Worm (Caenorhabditis elegans) whole organism, young adult: ENCODE data around the gene F40G9.17.

Experiments used
- B0019.2 ChIP-seq: fragments of 200-800 bp; sonication (Bioruptor generic); conservative IDR thresholded peaks from 2 replicates; pipeline ENCODE4 v1.3.6; 2022; ENCODE audit warnings: missing genetic modification reagents, missing genetic modification characterization, missing compliant biosample characterization
- C17E4.6 ChIP-seq: fragments of 200-800 bp; sonication (Bioruptor generic); IDR thresholded peaks from 2 replicates; pipeline ENCODE4 v1.3.6; 2022; ENCODE audit warnings: missing genetic modification reagents, missing genetic modification characterization, missing compliant biosample characterization
- F10E7.11 ChIP-seq: sonication (generic microtip); optimal IDR thresholded peaks from 2 replicates; lab custom pipeline; 2017; ENCODE audit warnings: mild to moderate bottlenecking, missing genetic modification characterization, moderate library complexity, missing compliant biosample characterization
- F22D6.2 ChIP-seq: sonication (generic microtip); optimal IDR thresholded peaks from 2 replicates; lab custom pipeline; 2016; ENCODE audit warnings: mild to moderate bottlenecking, missing genetic modification characterization, missing compliant biosample characterization
- F37B4.10 ChIP-seq: fragments of 200-800 bp; sonication (Bioruptor generic); IDR thresholded peaks from 2 replicates; pipeline ENCODE4 v1.3.6; 2022; ENCODE audit warnings: missing genetic modification characterization, missing compliant biosample characterization
- F49E8.2 ChIP-seq: sonication (generic microtip); optimal IDR thresholded peaks from 3 replicates; lab custom pipeline; 2017; ENCODE audit warnings: missing genetic modification characterization, mild to moderate bottlenecking, missing compliant biosample characterization, antibody characterized with exemption, moderate library complexity; ENCODE audit not compliant: insufficient read depth
- Y53G8AR.9 ChIP-seq: fragments of 200-800 bp; sonication (Bioruptor generic); conservative IDR thresholded peaks from 2 replicates; pipeline ENCODE4 v1.3.6; 2022; ENCODE audit warnings: missing genetic modification reagents, missing genetic modification characterization, missing compliant biosample characterization
- Y56A3A.18 ChIP-seq: fragments of 200-800 bp; sonication (Bioruptor generic); IDR thresholded peaks from 2 replicates; pipeline ENCODE4 v1.3.6; 2022; ENCODE audit warnings: missing genetic modification reagents, missing genetic modification characterization, missing compliant biosample characterization
- Y67H2A.10 ChIP-seq: fragments of 200-800 bp; sonication (Bioruptor generic); conservative IDR thresholded peaks from 2 replicates; pipeline ENCODE4 v1.3.6; 2022; ENCODE audit warnings: missing genetic modification reagents, missing genetic modification characterization, missing compliant biosample characterization
- ZK185.1 ChIP-seq: sonication (generic microtip); optimal IDR thresholded peaks from 2 replicates; lab custom pipeline; 2016; ENCODE audit warnings: mild to moderate bottlenecking, missing genetic modification characterization, missing compliant biosample characterization; ENCODE audit not compliant: poor library complexity, severe bottlenecking
- aptf-2 ChIP-seq: fragments of 200-800 bp; sonication (Bioruptor generic); conservative IDR thresholded peaks from 2 replicates; pipeline ENCODE4 v1.3.6; 2022; ENCODE audit warnings: missing genetic modification reagents, missing genetic modification characterization, missing compliant biosample characterization
- attf-5 ChIP-seq: fragments of 200-800 bp; sonication (Bioruptor generic); optimal IDR thresholded peaks from 2 replicates; lab custom pipeline; 2018; ENCODE audit warnings: mild to moderate bottlenecking, missing genetic modification characterization, missing compliant biosample characterization
- attf-6 ChIP-seq: fragments of 200-800 bp; sonication (Bioruptor generic); IDR thresholded peaks from 2 replicates; pipeline ENCODE4 v1.3.6; 2022; ENCODE audit warnings: missing genetic modification reagents, missing genetic modification characterization, missing compliant biosample characterization
- bed-2 ChIP-seq: fragments of 200-800 bp; sonication (Bioruptor generic); IDR thresholded peaks from 2 replicates; pipeline ENCODE4 v1.3.6; 2022; ENCODE audit warnings: missing genetic modification reagents, missing genetic modification characterization, missing compliant biosample characterization
- cebp-2 ChIP-seq: fragments of 200-800 bp; sonication (Bioruptor generic); IDR thresholded peaks from 2 replicates; pipeline ENCODE4 v1.3.6; 2022; ENCODE audit warnings: missing genetic modification characterization, missing compliant biosample characterization
- ceh-79 ChIP-seq: sonication (generic microtip); optimal IDR thresholded peaks from 2 replicates; lab custom pipeline; 2017; ENCODE audit warnings: mild to moderate bottlenecking, missing genetic modification characterization, missing compliant biosample characterization
- dpl-1 ChIP-seq: fragments of 150-350 bp; optimal IDR thresholded peaks from 2 replicates; lab custom pipeline; 2014; ENCODE audit warnings: missing biosample characterization, missing genetic modification reagents, missing genetic modification characterization
- ekl-4 ChIP-seq: fragments of 200-800 bp; sonication (Bioruptor generic); IDR thresholded peaks from 2 replicates; pipeline ENCODE4 v1.3.6; 2022; ENCODE audit warnings: missing genetic modification reagents, missing genetic modification characterization, missing compliant biosample characterization
- fkh-3 ChIP-seq: sonication (generic microtip); optimal IDR thresholded peaks from 2 replicates; lab custom pipeline; 2016; ENCODE audit warnings: mild to moderate bottlenecking, missing genetic modification characterization, missing compliant biosample characterization
- hsf-1 ChIP-seq: fragments of 200-800 bp; sonication (Bioruptor generic); IDR thresholded peaks from 2 replicates; pipeline ENCODE4 v1.3.6; 2022; ENCODE audit warnings: missing genetic modification reagents, missing genetic modification characterization, missing compliant biosample characterization
- let-526 ChIP-seq: fragments of 200-800 bp; sonication (Bioruptor generic); IDR thresholded peaks from 2 replicates; pipeline ENCODE4 v1.3.6; 2022; ENCODE audit warnings: missing genetic modification reagents, missing genetic modification characterization, missing compliant biosample characterization
- lin-40 ChIP-seq: sonication (generic microtip); optimal IDR thresholded peaks from 2 replicates; lab custom pipeline; 2016; ENCODE audit warnings: missing genetic modification characterization, mild to moderate bottlenecking, missing compliant biosample characterization, missing genotype, missing genetic modification reagents
- lsl-1 ChIP-seq: fragments of 200-800 bp; sonication (Bioruptor generic); optimal IDR thresholded peaks from 2 replicates; lab custom pipeline; 2018; ENCODE audit warnings: mild to moderate bottlenecking, missing genetic modification characterization, moderate library complexity, missing compliant biosample characterization
- lsy-27 ChIP-seq: sonication (generic microtip); optimal IDR thresholded peaks from 2 replicates; lab custom pipeline; 2017; ENCODE audit warnings: missing genetic modification characterization, mild to moderate bottlenecking, missing compliant biosample characterization, antibody characterized with exemption, missing genotype, borderline replicate concordance; ENCODE audit not compliant: insufficient read depth
- madf-10 ChIP-seq: sonication (generic microtip); optimal IDR thresholded peaks from 2 replicates; lab custom pipeline; 2016; ENCODE audit warnings: mild to moderate bottlenecking, missing genetic modification characterization, missing compliant biosample characterization
- madf-3 ChIP-seq: fragments of 200-800 bp; sonication (Bioruptor generic); IDR thresholded peaks from 2 replicates; pipeline ENCODE4 v1.3.6; 2022; ENCODE audit warnings: missing genetic modification reagents, missing genetic modification characterization, missing compliant biosample characterization
- nhr-27 ChIP-seq: fragments of 200-800 bp; sonication (Bioruptor generic); optimal IDR thresholded peaks from 2 replicates; lab custom pipeline; 2018; ENCODE audit warnings: mild to moderate bottlenecking, missing genetic modification characterization, moderate library complexity, missing compliant biosample characterization
- pbrm-1 ChIP-seq: fragments of 200-800 bp; sonication (Bioruptor generic); IDR thresholded peaks from 2 replicates; pipeline ENCODE4 v1.3.6; 2022; ENCODE audit warnings: missing genetic modification reagents, missing genetic modification characterization, missing compliant biosample characterization
- repo-1 ChIP-seq: sonication (generic microtip); optimal IDR thresholded peaks from 2 replicates; lab custom pipeline; 2017; ENCODE audit warnings: mild to moderate bottlenecking, missing genetic modification characterization, missing compliant biosample characterization
- sea-2 ChIP-seq: fragments of 200-800 bp; sonication (Bioruptor generic); IDR thresholded peaks from 2 replicates; pipeline ENCODE4 v1.3.6; 2022; ENCODE audit warnings: missing genetic modification characterization, missing compliant biosample characterization
- snpc-1.1 ChIP-seq: sonication (generic microtip); optimal IDR thresholded peaks from 2 replicates; lab custom pipeline; 2017; ENCODE audit warnings: missing genetic modification characterization, mild to moderate bottlenecking, missing compliant biosample characterization, antibody characterized with exemption, moderate library complexity, missing genotype, missing genetic modification reagents; ENCODE audit not compliant: insufficient read depth
- snpc-3.4 ChIP-seq: sonication (generic microtip); optimal IDR thresholded peaks from 2 replicates; lab custom pipeline; 2017; ENCODE audit warnings: missing genetic modification characterization, mild to moderate bottlenecking, missing compliant biosample characterization, antibody characterized with exemption, moderate library complexity, missing genotype, missing genetic modification reagents
- tbx-9 ChIP-seq: sonication (generic microtip); optimal IDR thresholded peaks from 2 replicates; lab custom pipeline; 2016; ENCODE audit warnings: borderline replicate concordance, missing genetic modification characterization, inconsistent platforms, missing compliant biosample characterization
- xnd-1 ChIP-seq: sonication (generic microtip); optimal IDR thresholded peaks from 2 replicates; lab custom pipeline; 2016; ENCODE audit warnings: missing genotype, missing genetic modification reagents, missing genetic modification characterization, missing compliant biosample characterization
- zim-3 ChIP-seq: sonication (generic microtip); optimal IDR thresholded peaks from 2 replicates; lab custom pipeline; 2017; ENCODE audit warnings: mild to moderate bottlenecking, missing genetic modification characterization, moderate library complexity, missing compliant biosample characterization
- ztf-26 ChIP-seq: sonication (generic microtip); optimal IDR thresholded peaks from 2 replicates; lab custom pipeline; 2017; ENCODE audit warnings: missing genetic modification characterization, missing compliant biosample characterization
- ztf-3 ChIP-seq: fragments of 200-800 bp; sonication (Bioruptor generic); optimal IDR thresholded peaks from 2 replicates; lab custom pipeline; 2018; ENCODE audit warnings: mild to moderate bottlenecking, missing genetic modification characterization, missing compliant biosample characterization
- ztf-6 ChIP-seq: fragments of 200-800 bp; sonication (Bioruptor generic); IDR thresholded peaks from 2 replicates; pipeline ENCODE4 v1.3.6; 2022; ENCODE audit warnings: missing genetic modification reagents, missing genetic modification characterization, missing compliant biosample characterization

Gene F40G9.17

DNA sequence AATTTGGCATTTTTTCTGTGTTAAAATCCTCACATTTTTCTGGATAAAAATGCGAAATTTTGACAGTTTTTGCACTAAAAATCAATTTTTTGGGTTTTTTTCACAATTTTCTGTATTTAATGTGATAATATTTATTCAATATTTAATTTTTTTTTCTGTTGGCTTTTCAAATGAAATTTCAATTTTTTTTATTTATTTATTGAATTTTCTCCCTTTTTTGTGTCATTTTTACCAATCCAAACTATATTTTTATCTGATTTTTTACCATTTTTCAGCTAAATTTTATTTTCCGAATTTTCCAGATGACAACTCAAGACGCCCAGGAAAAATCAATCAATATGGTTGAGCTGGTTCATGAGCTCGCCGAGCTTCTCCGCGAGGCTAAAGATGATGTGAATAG lies at the start of gene F40G9.17:
Gene F40G9.17 (plus strand): TSS at position 301 of the 400 bp plus-strand sequence.
- no peak for TF ChIP-seq ztf-6 (GFP tag; lab: Robert Waterston, UW)
- TF ChIP-seq dpl-1 (GFP tag; lab: Kevin White, UChicago), result no peak
- no peak for TF ChIP-seq madf-3
- TF ChIP-seq bed-2 (GFP tag; lab: Robert Waterston, UW), result no peak
- TF ChIP-seq let-526 (GFP tag; lab: Robert Waterston, UW), result no peak
- no peak for TF ChIP-seq fkh-3 (tag; lab: Kevin White, UChicago)
- no peak for TF ChIP-seq pbrm-1 (GFP tag; lab: Robert Waterston, UW)
- no peak for TF ChIP-seq F10E7.11
- no peak for TF ChIP-seq madf-10 (tag; lab: Kevin White, UChicago)
- TF ChIP-seq ceh-79 (tag; lab: Kevin White, UChicago), result no peak
- TF ChIP-seq lsy-27, result no peak
- TF ChIP-seq Y53G8AR.9 (GFP tag; lab: Robert Waterston, UW), result no peak
- no peak for TF ChIP-seq F22D6.2 (tag; lab: Kevin White, UChicago)
- no peak for TF ChIP-seq Y67H2A.10 (GFP tag; lab: Robert Waterston, UW)
- TF ChIP-seq, all 124 proteins: peak for 0

DNA sequence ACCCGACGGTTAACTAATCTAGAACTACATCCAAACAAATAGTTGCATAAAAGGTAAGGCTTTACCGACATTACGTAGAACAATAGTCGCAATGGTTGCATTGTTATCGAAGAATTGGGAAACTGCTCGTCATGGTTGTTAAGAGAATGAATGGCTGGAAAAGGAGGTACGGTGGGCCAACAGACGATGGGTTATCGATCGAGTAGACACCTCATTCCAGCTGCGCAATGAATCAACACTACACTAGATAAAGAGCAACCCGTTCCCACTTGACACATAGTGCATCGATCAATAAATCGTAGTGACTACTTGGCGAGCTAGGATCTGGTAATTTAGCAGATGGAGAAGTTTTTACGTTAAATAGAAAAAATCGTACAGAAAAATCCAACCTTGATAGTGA lies 49.2 kb upstream of the F40G9.17 start, which contains the start of the genes T17A3.12 and fbxb-83:
Gene T17A3.12 (minus strand): TSS at position 101 of the 400 bp plus-strand sequence.
Gene fbxb-83 (minus strand): TSS at position 134 of the 400 bp plus-strand sequence.
- TF ChIP-seq B0019.2 (GFP tag; lab: Robert Waterston, UW), result no peak
- TF ChIP-seq cebp-2 (GFP tag; lab: Robert Waterston, UW), result no peak
- no peak for TF ChIP-seq xnd-1
- TF ChIP-seq F37B4.10 (GFP tag; lab: Robert Waterston, UW), result no peak
- TF ChIP-seq sea-2 (GFP tag; lab: Robert Waterston, UW), result no peak
- TF ChIP-seq repo-1 (tag; lab: Kevin White, UChicago), result no peak
- no peak for TF ChIP-seq lin-40 (tag; lab: Kevin White, UChicago)
- TF ChIP-seq ztf-6 (GFP tag; lab: Robert Waterston, UW), result no peak
- TF ChIP-seq snpc-1.1, result no peak
- no peak for TF ChIP-seq lsl-1 (GFP tag; lab: Kevin White, UChicago)
- TF ChIP-seq attf-5 (GFP tag; lab: Kevin White, UChicago), result no peak
- no peak for TF ChIP-seq Y56A3A.18 (GFP tag; lab: Robert Waterston, UW)
- no peak for TF ChIP-seq zim-3 (tag; lab: Kevin White, UChicago)
- TF ChIP-seq ZK185.1, result no peak

DNA sequence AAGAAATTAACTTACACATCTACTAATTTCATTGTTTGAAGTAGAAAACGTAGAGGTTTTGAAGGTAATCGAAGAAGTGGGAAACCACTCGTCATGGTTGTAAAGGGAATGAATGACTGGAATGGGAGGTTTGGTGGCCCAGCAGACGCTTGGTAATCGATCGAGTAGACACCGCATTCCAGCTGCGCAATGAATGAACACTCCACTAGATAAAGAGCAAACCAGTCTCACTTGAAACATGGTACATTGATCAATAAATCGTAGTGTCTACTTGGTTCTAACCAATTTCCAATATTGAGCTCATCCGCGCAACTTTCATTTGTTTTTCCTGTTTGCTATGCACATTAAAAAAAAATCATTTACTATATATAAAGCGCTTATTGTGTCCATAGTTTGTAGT lies 47.9 kb upstream of the F40G9.17 start, which contains the start of gene fbxb-84:
Gene fbxb-84 (minus strand): TSS at position 101 of the 400 bp plus-strand sequence.
- no peak for TF ChIP-seq attf-6
- no peak for TF ChIP-seq nhr-27
- TF ChIP-seq C17E4.6 (GFP tag; lab: Robert Waterston, UW), result no peak
- TF ChIP-seq ztf-26, result no peak
- no peak for TF ChIP-seq snpc-3.4 (tag; lab: Kevin White, UChicago)
- no peak for TF ChIP-seq tbx-9
- no peak for TF ChIP-seq aptf-2 (GFP tag; lab: Robert Waterston, UW)
- TF ChIP-seq ztf-3, result no peak
- TF ChIP-seq hsf-1, result no peak
- no peak for TF ChIP-seq Y56A3A.18 (GFP tag; lab: Robert Waterston, UW)
- TF ChIP-seq ekl-4 (GFP tag; lab: Robert Waterston, UW), result no peak
- no peak for TF ChIP-seq F49E8.2 (tag; lab: Kevin White, UChicago)
